Fruit fly (Drosophila melanogaster) whole organism, embryonic: ENCODE data around the gene Mis12.

Experiments used
- Ada2b ChIP-seq: fragments of 200-800 bp; sonication (Bioruptor generic); IDR thresholded peaks from 2 replicates; pipeline ENCODE4 v1.3.6; 2022; ENCODE audit warnings: missing biosample characterization, missing genetic modification characterization
- Antp ChIP-seq: fragments of 200-800 bp; sonication (Bioruptor generic); optimal IDR thresholded peaks from 3 replicates; lab custom pipeline; 2016; ENCODE audit warnings: missing biosample characterization, missing genetic modification characterization
- Awh ChIP-seq: fragments of 200-800 bp; sonication (Bioruptor generic); IDR thresholded peaks from 2 replicates; pipeline ENCODE4, ENCODE4 v1.3.6; 2022; ENCODE audit warnings: missing biosample characterization, missing genetic modification characterization
- BtbVII ChIP-seq: fragments of 200-800 bp; sonication (Bioruptor generic); optimal IDR thresholded peaks from 3 replicates; lab custom pipeline; 2017; ENCODE audit warnings: missing biosample characterization, mild to moderate bottlenecking, missing genetic modification characterization
- CG10147 ChIP-seq: fragments of 200-800 bp; sonication (Bioruptor generic); optimal IDR thresholded peaks from 2 replicates; lab custom pipeline; 2019; ENCODE audit warnings: missing biosample characterization, mild to moderate bottlenecking, missing genetic modification characterization, moderate library complexity
- CG10267 ChIP-seq: fragments of 200-800 bp; sonication (Bioruptor generic); optimal IDR thresholded peaks from 2 replicates; lab custom pipeline; 2018; ENCODE audit warnings: missing biosample characterization, mild to moderate bottlenecking, missing genetic modification characterization, moderate library complexity
- CG10543 ChIP-seq: fragments of 200-800 bp; sonication (Bioruptor generic); optimal IDR thresholded peaks from 3 replicates; lab custom pipeline; 2017; ENCODE audit warnings: missing biosample characterization, mild to moderate bottlenecking, missing genetic modification characterization, moderate library complexity
- CG10979 ChIP-seq: fragments of 200-800 bp; sonication (Bioruptor generic); optimal IDR thresholded peaks from 2 replicates; lab custom pipeline; 2018; ENCODE audit warnings: missing biosample characterization, mild to moderate bottlenecking, missing genetic modification characterization, moderate library complexity
- CG11504 ChIP-seq: fragments of 200-800 bp; sonication (Bioruptor generic); optimal IDR thresholded peaks from 3 replicates; lab custom pipeline; 2019; ENCODE audit warnings: missing biosample characterization, mild to moderate bottlenecking, missing genetic modification characterization, moderate library complexity
- CG12104 ChIP-seq: fragments of 200-800 bp; sonication (Bioruptor generic); optimal IDR thresholded peaks from 3 replicates; lab custom pipeline; 2016; ENCODE audit warnings: missing biosample characterization, missing genetic modification characterization
- CG12219 ChIP-seq: fragments of 200-800 bp; sonication (Bioruptor generic); optimal IDR thresholded peaks from 3 replicates; lab custom pipeline; 2018; ENCODE audit warnings: missing biosample characterization, mild to moderate bottlenecking, missing genetic modification characterization
- CG13424 ChIP-seq: fragments of 200-800 bp; sonication (Bioruptor generic); optimal IDR thresholded peaks from 2 replicates; lab custom pipeline; 2019; ENCODE audit warnings: missing biosample characterization, mild to moderate bottlenecking, missing genetic modification characterization, moderate library complexity
- CG14667 ChIP-seq: fragments of 200-800 bp; sonication (Bioruptor generic); IDR thresholded peaks from 2 replicates; pipeline ENCODE4 v1.3.6; 2022; ENCODE audit warnings: missing biosample characterization, missing genetic modification characterization
- CG1529 ChIP-seq: fragments of 200-800 bp; sonication (Bioruptor generic); optimal IDR thresholded peaks from 3 replicates; lab custom pipeline; 2018; ENCODE audit warnings: missing biosample characterization, missing genetic modification characterization
- CG15601 ChIP-seq: fragments of 200-800 bp; sonication (Bioruptor generic); optimal IDR thresholded peaks from 3 replicates; lab custom pipeline; 2019; ENCODE audit warnings: missing biosample characterization, mild to moderate bottlenecking, missing genetic modification characterization, moderate library complexity
- CG17361 ChIP-seq: fragments of 200-800 bp; sonication (Bioruptor generic); IDR thresholded peaks from 3 replicates; pipeline ENCODE4 v1.3.6; 2022; ENCODE audit warnings: missing biosample characterization, missing genetic modification characterization
- CG17829 ChIP-seq: fragments of 200-800 bp; optimal IDR thresholded peaks from 2 replicates; lab custom pipeline; 2019; ENCODE audit warnings: missing biosample characterization, mild to moderate bottlenecking, missing genetic modification characterization, moderate library complexity
- CG4404 ChIP-seq: fragments of 200-800 bp; sonication (Bioruptor generic); IDR thresholded peaks from 2 replicates; pipeline ENCODE4 v1.3.6; 2022; ENCODE audit warnings: missing biosample characterization, missing genetic modification characterization
- CG6683 ChIP-seq: fragments of 200-800 bp; sonication (Bioruptor generic); optimal IDR thresholded peaks from 2 replicates; lab custom pipeline; 2017; ENCODE audit warnings: missing biosample characterization, mild to moderate bottlenecking, missing genetic modification characterization, missing genetic modification reagents
- CG6791 ChIP-seq: fragments of 200-800 bp; sonication (Bioruptor generic); IDR thresholded peaks from 3 replicates; pipeline ENCODE4 v1.3.6; 2022; ENCODE audit warnings: missing biosample characterization, missing genetic modification characterization; ENCODE audit not compliant: partially characterized antibody
- CG9215 ChIP-seq: fragments of 200-800 bp; sonication (Bioruptor generic); IDR thresholded peaks from 2 replicates; pipeline ENCODE4 v1.3.6; 2022; ENCODE audit warnings: missing biosample characterization, missing genetic modification characterization
- CG9437 ChIP-seq: fragments of 200-800 bp; sonication (Bioruptor generic); optimal IDR thresholded peaks from 2 replicates; lab custom pipeline; 2018; ENCODE audit warnings: missing biosample characterization, mild to moderate bottlenecking, missing genetic modification characterization
- CG9727 ChIP-seq: fragments of 200-800 bp; sonication (Bioruptor generic); optimal IDR thresholded peaks from 3 replicates; lab custom pipeline; 2017; ENCODE audit warnings: missing biosample characterization, mild to moderate bottlenecking, missing genetic modification characterization
- Elba2 ChIP-seq: fragments of 200-800 bp; sonication (Bioruptor generic); optimal IDR thresholded peaks from 3 replicates; lab custom pipeline; 2016; ENCODE audit warnings: missing biosample characterization, missing genetic modification characterization
- Fer1 ChIP-seq: fragments of 200-800 bp; sonication (Bioruptor generic); optimal IDR thresholded peaks from 2 replicates; lab custom pipeline; 2017; ENCODE audit warnings: missing biosample characterization, mild to moderate bottlenecking, missing genetic modification characterization
- Six4 ChIP-seq: fragments of 200-800 bp; sonication (Bioruptor generic); optimal IDR thresholded peaks from 2 replicates; lab custom pipeline; 2016; ENCODE audit warnings: missing biosample characterization, missing genetic modification characterization
- Xbp1 ChIP-seq: fragments of 200-800 bp; sonication (Bioruptor generic); optimal IDR thresholded peaks from 3 replicates; lab custom pipeline; 2016; ENCODE audit warnings: missing biosample characterization, mild to moderate bottlenecking, missing genetic modification characterization
- aop ChIP-seq: fragments of 200-800 bp; sonication (Bioruptor generic); IDR thresholded peaks from 2 replicates; pipeline ENCODE4 v1.3.6; 2022; ENCODE audit warnings: missing biosample characterization, missing genetic modification characterization
- bbx ChIP-seq: fragments of 200-800 bp; sonication (Bioruptor generic); IDR thresholded peaks from 2 replicates; pipeline ENCODE4 v1.3.6; 2022; ENCODE audit warnings: missing biosample characterization, missing genetic modification characterization; ENCODE audit not compliant: partially characterized antibody
- bcd ChIP-seq: fragments of 200-800 bp; sonication (Bioruptor generic); optimal IDR thresholded peaks from 2 replicates; lab custom pipeline; 2017; ENCODE audit warnings: missing biosample characterization, mild to moderate bottlenecking, missing genetic modification characterization
- cad ChIP-seq: fragments of >200 bp; optimal IDR thresholded peaks from 2 replicates; lab custom pipeline; 2017; ENCODE audit warnings: missing biosample characterization, missing genetic modification characterization
- cato ChIP-seq: fragments of 200-800 bp; sonication (Bioruptor generic); optimal IDR thresholded peaks from 2 replicates; lab custom pipeline; 2016; ENCODE audit warnings: missing biosample characterization, missing genetic modification characterization, borderline replicate concordance
- dan ChIP-seq: fragments of 200-800 bp; sonication (Bioruptor generic); IDR thresholded peaks from 2 replicates; pipeline ENCODE4 v1.3.6; 2022; ENCODE audit warnings: missing biosample characterization, missing genetic modification characterization
- dpn ChIP-seq, 2 experiments: fragments of 200-800 bp; sonication (Bioruptor generic); optimal IDR thresholded peaks; 3 replicates each; lab custom pipeline; 2016; ENCODE audit warnings: missing biosample characterization in 2 of 2, missing genetic modification characterization in 2 of 2
- fd96Cb ChIP-seq: fragments of 200-800 bp; sonication (Bioruptor generic); optimal IDR thresholded peaks from 2 replicates; lab custom pipeline; 2018; ENCODE audit warnings: missing biosample characterization, mild to moderate bottlenecking, missing genetic modification characterization, moderate library complexity
- gem ChIP-seq: fragments of 200-800 bp; sonication (Bioruptor generic); optimal IDR thresholded peaks from 2 replicates; lab custom pipeline; 2019; ENCODE audit warnings: missing biosample characterization, mild to moderate bottlenecking, missing genetic modification characterization, moderate library complexity
- grau ChIP-seq: fragments of 200-800 bp; optimal IDR thresholded peaks from 3 replicates; lab custom pipeline; 2019; ENCODE audit warnings: missing biosample characterization, mild to moderate bottlenecking, missing genetic modification characterization, moderate library complexity
- lbe ChIP-seq: fragments of 200-800 bp; sonication (Bioruptor generic); optimal IDR thresholded peaks from 2 replicates; lab custom pipeline; 2016; ENCODE audit warnings: missing biosample characterization, mild to moderate bottlenecking, missing genetic modification characterization
- lola ChIP-seq, 3 experiments: fragments of >200 bp in 2 of 3; fragments of 200-800 bp in 1 of 3; sonication (Bioruptor generic) in 1 of 3; optimal IDR thresholded peaks; 2 replicates each; lab custom pipeline; 2017 to 2019; ENCODE audit warnings: missing biosample characterization in 3 of 3, missing genetic modification characterization in 3 of 3, mild to moderate bottlenecking in 1 of 3, moderate library complexity in 1 of 3
- odd ChIP-seq: fragments of 200-800 bp; sonication (Bioruptor generic); optimal IDR thresholded peaks from 2 replicates; lab custom pipeline; 2017; ENCODE audit warnings: missing biosample characterization, mild to moderate bottlenecking, missing genetic modification characterization
- p53 ChIP-seq: fragments of 200-800 bp; sonication (Bioruptor generic); optimal IDR thresholded peaks from 2 replicates; lab custom pipeline; 2016; ENCODE audit warnings: missing biosample characterization, missing genetic modification characterization
- pita ChIP-seq: fragments of 200-800 bp; sonication (Bioruptor generic); optimal IDR thresholded peaks from 2 replicates; lab custom pipeline; 2017; ENCODE audit warnings: missing biosample characterization, mild to moderate bottlenecking, missing genetic modification characterization
- pum ChIP-seq: fragments of 200-800 bp; sonication (Bioruptor generic); optimal IDR thresholded peaks from 2 replicates; lab custom pipeline; 2016; ENCODE audit warnings: missing biosample characterization, missing genetic modification characterization
- sens ChIP-seq: fragments of 200-800 bp; sonication (Bioruptor generic); peaks from one replicate; lab custom pipeline; 2016; ENCODE audit warnings: missing biosample characterization, missing genetic modification characterization
- sisA ChIP-seq: fragments of 200-800 bp; sonication (Bioruptor generic); IDR thresholded peaks from 2 replicates; pipeline ENCODE4 v1.3.6; 2022; ENCODE audit warnings: missing biosample characterization, missing genetic modification characterization
- sqz ChIP-seq: fragments of 200-800 bp; sonication (Bioruptor generic); optimal IDR thresholded peaks from 3 replicates; lab custom pipeline; 2018; ENCODE audit warnings: missing biosample characterization, mild to moderate bottlenecking, missing genetic modification characterization
- tap ChIP-seq: fragments of 200-800 bp; optimal IDR thresholded peaks from 3 replicates; lab custom pipeline; 2019; ENCODE audit warnings: missing biosample characterization, mild to moderate bottlenecking, missing genetic modification characterization, moderate library complexity
- tio ChIP-seq: fragments of 200-800 bp; sonication (Bioruptor generic); optimal IDR thresholded peaks from 2 replicates; lab custom pipeline; 2017; ENCODE audit warnings: missing biosample characterization, missing genetic modification characterization, inconsistent platforms
- tll ChIP-seq, 2 experiments: fragments of 200-800 bp in 1 of 2; fragments of >200 bp in 1 of 2; sonication (Bioruptor generic) in 1 of 2; optimal IDR thresholded peaks; 2 replicates each; lab custom pipeline; 2017 to 2019; ENCODE audit warnings: missing biosample characterization in 2 of 2, missing genetic modification characterization in 2 of 2, mild to moderate bottlenecking in 1 of 2, moderate library complexity in 1 of 2
- z ChIP-seq: fragments of 200-800 bp; sonication (Bioruptor generic); IDR thresholded peaks from 3 replicates; pipeline ENCODE4 v1.3.6; 2022; ENCODE audit warnings: missing biosample characterization, missing genetic modification characterization

The Mis12 gene

DNA sequence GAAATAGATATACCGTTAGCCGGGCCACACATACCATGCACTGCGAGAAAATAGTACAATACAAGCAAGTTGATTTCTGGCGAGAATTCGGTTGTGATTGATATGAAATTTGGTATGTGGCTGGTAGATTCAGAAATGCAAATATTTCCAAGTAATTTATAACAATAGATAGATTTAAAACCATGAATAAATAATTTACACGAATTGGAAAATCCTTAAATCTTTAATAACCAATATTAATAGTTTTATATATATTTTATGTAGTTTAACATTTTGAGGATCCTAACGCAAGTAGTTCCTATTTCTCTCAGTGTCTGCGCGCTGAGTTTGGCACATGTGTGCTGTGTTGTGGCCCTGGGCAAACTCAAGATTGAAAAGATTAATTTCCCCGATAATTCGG lies 13.0 kb upstream of the Mis12 start (continued):
- TF ChIP-seq CG13424 (tag; lab: Kevin White, UChicago) (peak; percentile 64), dpn (GFP tag; optimal IDR thresholded peaks at IDR 0.05; lab: Kevin White, UChicago) (peak in 1 of 2 experiments; percentile 30), grau (peak; percentile 68), dan (peak; percentile 40), CG14667 (GFP tag; lab: Robert Waterston, UW) (0 out of 2 replicates have a peak, but pooled peaks have one; percentile 16), CG6791 (GFP tag; lab: Robert Waterston, UW) (0 out of 3 replicates have a peak, but pooled peaks have one; percentile 10), CG1529 (peak; percentile 41), lbe (no peak), cad (GFP tag; lab: Kevin White, UChicago) (no peak), Fer1 (GFP tag; lab: Kevin White, UChicago) (no peak), gem (tag; lab: Kevin White, UChicago) (peak; percentile 74), CG12219 (GFP tag; lab: Kevin White, UChicago) (peak; percentile 6), CG9437 (GFP tag; lab: Kevin White, UChicago) (peak; percentile 34), tll (GFP tag; optimal IDR thresholded peaks at IDR 0.05; lab: Kevin White, UChicago) (no peak), Ada2b (peak; percentile 60), Xbp1 (peak; percentile 38), Elba2 (GFP tag; lab: Kevin White, UChicago) (peak; percentile 13), odd (GFP tag; lab: Kevin White, UChicago) (peak; percentile 25), sisA (GFP tag; lab: Robert Waterston, UW) (peak; percentile 61), CG17361 (GFP tag; lab: Robert Waterston, UW) (peak; percentile 74), sens (peak; percentile 87), CG12104 (peak; percentile 40), Antp (GFP tag; lab: Kevin White, UChicago) (peak; percentile 43), CG4404 (GFP tag; lab: Robert Waterston, UW) (peak; percentile 79), pum (peak; percentile 14), Awh (GFP tag; lab: Robert Waterston, UW) (no peak), CG9727 (GFP tag; lab: Kevin White, UChicago) (peak; percentile 87), CG10147 (GFP tag; lab: Kevin White, UChicago) (no peak), tap (no peak), cato (GFP tag; lab: Kevin White, UChicago) (peak; percentile 13), aop (no peak), CG11504 (tag; lab: Kevin White, UChicago) (peak; percentile 49), CG10543 (GFP tag; lab: Kevin White, UChicago) (no peak), pita (GFP tag; lab: Kevin White, UChicago) (no peak), CG9215 (GFP tag; lab: Robert Waterston, UW) (no peak), tio (peak; percentile 59), Six4 (GFP tag; lab: Kevin White, UChicago) (peak; percentile 29), CG17829 (peak; percentile 77), p53 (GFP tag; lab: Kevin White, UChicago) (no peak), CG10267 (peak; percentile 55), sqz (no peak), CG15601 (tag; lab: Kevin White, UChicago) (peak; percentile 15), BtbVII (GFP tag; lab: Kevin White, UChicago) (no peak), lola (GFP tag; optimal IDR thresholded peaks at IDR 0.05; lab: Kevin White, UChicago) (peak in 1 of 3 experiments; percentile 83), bcd (GFP tag; lab: Kevin White, UChicago) (peak; percentile 38), CG6683 (GFP tag; lab: Kevin White, UChicago) (no peak), CG10979 (tag; lab: Kevin White, UChicago) (peak; percentile 74), fd96Cb (tag; lab: Kevin White, UChicago) (peak; percentile 31), bbx (GFP tag; lab: Robert Waterston, UW) (no peak), z (GFP tag; lab: Robert Waterston, UW) (no peak)
